Worm (Caenorhabditis elegans): ENCODE data around the gene col-85.

Gene col-85

ce11 chrII:12452754-12453352 lies 42.0 kb downstream of the col-85 start, which contains the start of the genes sre-35 and sre-33:
Gene sre-35 (minus strand): TSS chrII:12452854.
Gene sre-33 (plus strand): TSS chrII:12453302.
- TF ChIP-seq pha-4 (GFP tag; IDR thresholded peaks at IDR 0.05) (no peak), pha-4 (tag; optimal IDR thresholded peaks at IDR 0.05) (no peak), F10B5.3 (tag; optimal IDR thresholded peaks at IDR 0.05) (no peak), aha-1 (tag) (peak; percentile 81)

- TF ChIP-seq R02D3.7 (tag; optimal IDR thresholded peaks at IDR 0.05) (no peak), daf-8 (GFP tag; IDR thresholded peaks at IDR 0.05) (no peak), nhr-10 (tag; optimal IDR thresholded peaks at IDR 0.05) (no peak), lin-15B (tag; optimal IDR thresholded peaks at IDR 0.05) (no peak), hlh-11 (tag; optimal IDR thresholded peaks at IDR 0.05) (no peak)
Observed at ce11 chrII:12449849-12450248, 45.0 kb downstream of the col-85 start, which contains the start of gene sre-34. Gene sre-34 (plus strand): TSS chrII:12450149.

- TF ChIP-seq mdt-29 (GFP tag; IDR thresholded peaks at IDR 0.05) (no peak), Y5F2A.4 (GFP tag; optimal IDR thresholded peaks at IDR 0.05) (no peak), attf-4 (tag; optimal IDR thresholded peaks at IDR 0.05) (no peak), unc-62 (GFP tag; optimal IDR thresholded peaks at IDR 0.05 in 1 of 2) (no peak), unc-62 (tag; optimal IDR thresholded peaks at IDR 0.05) (no peak), ceh-62 (tag; optimal IDR thresholded peaks at IDR 0.05) (no peak), vab-7 (GFP tag; IDR thresholded peaks at IDR 0.05) (no peak)
Observed at ce11 chrII:12448241-12448640, 46.7 kb downstream of the col-85 start, which contains the start of gene srh-27. Gene srh-27 (plus strand): TSS chrII:12448541.

- no peak for TF ChIP-seq mxl-2 (GFP tag; conservative IDR thresholded peaks at IDR 0.05)
- TF ChIP-seq mdt-29 (GFP tag; IDR thresholded peaks at IDR 0.05), result no peak
- no peak for TF ChIP-seq ceh-62 (tag; optimal IDR thresholded peaks at IDR 0.05)
- no peak for TF ChIP-seq F44E2.7 (GFP tag; IDR thresholded peaks at IDR 0.05)
- TF ChIP-seq Y75B8A.6 (GFP tag; IDR thresholded peaks at IDR 0.05), result no peak
- peak; percentile 55 for TF ChIP-seq aha-1 (tag)
- no peak for TF ChIP-seq R02D3.7 (tag; optimal IDR thresholded peaks at IDR 0.05)
- TF ChIP-seq nhr-41 (GFP tag; IDR thresholded peaks at IDR 0.05), result no peak
Observed at ce11 chrII:12444679-12445376, 50.1 kb downstream of the col-85 start, which contains the start of the genes W05H5.1 and pitr-6. Gene W05H5.1 (minus strand): TSS chrII:12444779. Gene pitr-6 (plus strand): TSS chrII:12445326.

Data from whole organism, L4 larva.